Worm (Caenorhabditis elegans): ENCODE data around the gene rps-12.

rps-12 gene

DNA sequence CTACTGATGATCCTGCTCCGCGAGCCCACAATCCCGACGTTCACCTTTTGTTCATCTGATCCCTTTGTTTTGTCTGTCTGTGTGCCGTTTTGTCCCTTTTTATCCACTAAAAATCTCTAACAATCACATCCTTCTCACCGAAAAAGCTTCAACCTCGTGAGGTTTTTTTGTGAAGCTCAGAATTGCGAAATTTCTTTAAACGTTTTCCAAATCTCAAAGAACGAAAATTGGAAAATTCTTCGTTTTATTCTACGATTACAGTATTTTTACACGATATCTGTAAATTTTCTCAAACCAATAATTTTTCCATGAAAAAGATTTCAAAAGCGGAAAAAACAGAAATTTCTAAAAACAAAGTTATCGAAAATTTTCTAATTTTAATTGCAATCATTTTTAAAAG, 4.9 kb upstream of the rps-12 start:
- no peak for TF ChIP-seq lin-32 (GFP tag; optimal IDR thresholded peaks at IDR 0.05)
- TF ChIP-seq nhr-28 (tag; optimal IDR thresholded peaks at IDR 0.05): no peak
- no peak for TF ChIP-seq nhr-2 (tag; optimal IDR thresholded peaks at IDR 0.05)
- TF ChIP-seq hlh-1 (tag; optimal IDR thresholded peaks at IDR 0.05): no peak
- TF ChIP-seq unc-120 (tag; optimal IDR thresholded peaks at IDR 0.05; ENCODE audit: poor library complexity, severe bottlenecking): no peak
- no peak for TF ChIP-seq cnd-1 (tag; optimal IDR thresholded peaks at IDR 0.05)
- no peak for TF ChIP-seq lin-13 (tag; optimal IDR thresholded peaks at IDR 0.05)

DNA sequence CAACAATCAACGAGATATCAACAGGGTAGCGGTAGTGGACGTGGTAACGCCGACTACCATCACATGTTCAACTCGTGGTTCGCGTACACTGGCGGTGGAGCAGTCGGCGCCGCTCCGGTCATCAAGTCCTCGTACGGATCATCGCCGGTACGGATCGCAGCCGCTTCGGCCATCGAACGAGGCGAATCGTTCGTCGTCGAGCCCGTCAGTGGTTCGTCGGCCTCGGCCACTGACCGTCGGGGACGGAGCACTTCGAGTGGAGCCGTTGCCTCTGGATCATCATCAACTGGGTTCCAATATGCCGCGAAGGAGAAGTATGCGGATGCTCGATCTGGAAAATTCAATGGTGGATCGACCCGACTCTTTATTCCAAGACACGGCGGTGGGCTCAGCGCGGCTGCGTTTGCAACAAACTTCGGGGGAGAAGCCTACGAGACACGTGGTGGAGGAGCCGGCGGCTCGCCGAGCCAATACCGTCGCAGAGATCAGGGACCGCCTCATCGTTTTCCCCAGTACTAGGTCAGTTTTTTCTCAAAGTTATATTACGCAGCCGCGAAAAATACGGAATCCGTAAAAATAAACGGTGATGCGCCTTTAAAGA, 3.6 kb upstream of the rps-12 start:
- peak; percentile 2 for TF ChIP-seq sem-2 (GFP tag; optimal IDR thresholded peaks at IDR 0.05)
- TF ChIP-seq elt-1 (tag; optimal IDR thresholded peaks at IDR 0.05; ENCODE audit: borderline replicate concordance, insufficient read depth): no peak
- TF ChIP-seq bed-3 (GFP tag; optimal IDR thresholded peaks at IDR 0.05): no peak

DNA sequence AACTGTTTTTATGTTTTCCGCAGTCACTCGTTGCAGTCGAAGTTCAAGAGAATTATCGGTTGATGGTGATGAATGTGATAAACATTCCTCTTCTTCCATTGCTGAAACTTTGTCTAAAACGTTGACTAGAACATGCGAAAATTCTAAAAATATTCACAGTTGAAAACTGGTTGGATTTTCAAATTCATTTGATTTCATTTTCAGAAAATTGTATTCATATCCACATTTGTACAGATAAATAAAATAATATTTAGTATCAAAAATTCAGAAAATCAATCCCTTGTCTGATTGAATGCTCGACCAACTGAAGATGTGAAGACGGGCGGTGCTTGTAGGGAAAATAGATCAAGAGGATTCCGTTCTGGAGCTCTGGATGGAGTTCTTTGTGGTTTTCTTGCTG, 1.3 kb upstream of the rps-12 start, which contains the start of gene F54E7.9:
TSS of gene F54E7.9 (minus strand) at position 101 of the 400 bp plus-strand sequence.
- no peak for TF ChIP-seq nhr-76 (tag; optimal IDR thresholded peaks at IDR 0.05)
- no peak for TF ChIP-seq tbx-8 (GFP tag; optimal IDR thresholded peaks at IDR 0.05)
- no peak for TF ChIP-seq zip-8 (tag; optimal IDR thresholded peaks at IDR 0.05)
- no peak for TF ChIP-seq nhr-12 (tag; optimal IDR thresholded peaks at IDR 0.05)
- TF ChIP-seq elt-1 (tag; optimal IDR thresholded peaks at IDR 0.05; ENCODE audit: borderline replicate concordance, insufficient read depth): no peak
- no peak for TF ChIP-seq nhr-237 (tag; optimal IDR thresholded peaks at IDR 0.05)
- TF ChIP-seq ceh-39 (tag; optimal IDR thresholded peaks at IDR 0.05): no peak
- TF ChIP-seq mep-1 (tag; optimal IDR thresholded peaks at IDR 0.05): no peak
- no peak for TF ChIP-seq elt-3 (tag; optimal IDR thresholded peaks at IDR 0.05)
- no peak for TF ChIP-seq ceh-43 (GFP tag; optimal IDR thresholded peaks at IDR 0.05)

DNA sequence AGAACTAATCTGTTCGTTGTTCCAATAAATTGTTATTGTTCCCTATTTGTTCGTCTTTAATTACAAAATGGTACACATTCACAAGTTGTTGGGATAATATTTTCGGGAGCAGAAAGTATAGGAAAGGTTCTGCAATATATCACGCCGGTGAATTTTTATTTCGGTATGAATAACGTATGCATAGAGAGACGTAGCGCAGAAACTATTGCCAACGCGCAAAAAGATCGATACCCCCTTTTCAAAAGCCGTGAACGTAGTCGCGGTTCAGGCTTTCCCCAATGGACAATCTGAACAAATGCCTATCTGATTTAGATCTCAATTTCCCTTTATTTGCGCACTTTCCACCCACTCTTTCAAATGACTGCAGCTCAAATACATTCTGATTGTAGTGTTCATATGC, 1.0 kb downstream of the rps-12 start, which contains the start of gene pst-2:
TSS of gene pst-2 (plus strand) at position 293 of the 400 bp plus-strand sequence.
- TF ChIP-seq bed-3 (GFP tag; optimal IDR thresholded peaks at IDR 0.05) (no peak), ceh-43 (GFP tag; optimal IDR thresholded peaks at IDR 0.05) (no peak), lin-13 (tag; optimal IDR thresholded peaks at IDR 0.05) (no peak), zip-8 (tag; optimal IDR thresholded peaks at IDR 0.05) (no peak), nhr-2 (tag; optimal IDR thresholded peaks at IDR 0.05) (no peak), tbx-8 (GFP tag; optimal IDR thresholded peaks at IDR 0.05) (no peak), nhr-12 (tag; optimal IDR thresholded peaks at IDR 0.05) (no peak), mls-2 (tag; optimal IDR thresholded peaks at IDR 0.05) (no peak), sem-2 (GFP tag; optimal IDR thresholded peaks at IDR 0.05) (no peak), cnd-1 (tag; optimal IDR thresholded peaks at IDR 0.05) (no peak), nhr-76 (tag; optimal IDR thresholded peaks at IDR 0.05) (no peak), ceh-39 (tag; optimal IDR thresholded peaks at IDR 0.05) (no peak), flh-1 (GFP tag; optimal IDR thresholded peaks at IDR 0.05) (no peak), ceh-83 (GFP tag; optimal IDR thresholded peaks at IDR 0.05) (no peak), unc-39 (tag; optimal IDR thresholded peaks at IDR 0.05) (no peak), pha-4 (tag; optimal IDR thresholded peaks at IDR 0.05) (no peak)

DNA sequence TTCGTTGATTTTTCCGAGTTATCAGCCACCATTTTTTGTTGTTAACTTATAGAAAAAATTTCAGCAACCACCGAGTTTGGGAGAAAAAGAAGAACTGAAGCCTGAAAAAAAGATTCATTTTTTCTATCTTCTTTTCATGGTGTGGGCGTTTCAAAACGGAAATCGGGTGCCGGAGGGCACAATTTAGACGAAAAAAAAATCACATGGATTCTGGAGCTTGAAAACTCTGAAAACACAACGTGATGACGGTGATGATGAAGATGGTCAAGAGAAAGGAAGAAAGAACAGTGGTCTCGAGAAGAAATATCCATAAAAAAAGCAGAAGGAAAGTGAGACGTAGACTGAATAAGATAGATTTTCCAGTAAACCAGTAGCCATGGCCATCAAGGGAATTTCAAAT, 4.9 kb downstream of the rps-12 start, which contains the start of gene rcan-1:
TSS of gene rcan-1 (minus strand) at position 101 of the 400 bp plus-strand sequence.
- no peak for TF ChIP-seq nhr-76 (tag; optimal IDR thresholded peaks at IDR 0.05)
- no peak for TF ChIP-seq ham-2 (GFP tag; optimal IDR thresholded peaks at IDR 0.05)
- TF ChIP-seq bed-3 (GFP tag; optimal IDR thresholded peaks at IDR 0.05): no peak
- TF ChIP-seq unc-120 (tag; optimal IDR thresholded peaks at IDR 0.05; ENCODE audit: poor library complexity, severe bottlenecking): no peak
- TF ChIP-seq elt-3 (tag; optimal IDR thresholded peaks at IDR 0.05): no peak
- TF ChIP-seq nhr-28 (tag; optimal IDR thresholded peaks at IDR 0.05): no peak
- TF ChIP-seq tbx-8 (GFP tag; optimal IDR thresholded peaks at IDR 0.05): no peak
- TF ChIP-seq mep-1 (tag; optimal IDR thresholded peaks at IDR 0.05): no peak
- TF ChIP-seq pha-4 (tag; optimal IDR thresholded peaks at IDR 0.05): no peak
- TF ChIP-seq lsy-2 (tag; optimal IDR thresholded peaks at IDR 0.05): no peak
- TF ChIP-seq drap-1 (GFP tag; optimal IDR thresholded peaks at IDR 0.05): no peak
- TF ChIP-seq lin-32 (GFP tag; optimal IDR thresholded peaks at IDR 0.05): no peak
- no peak for TF ChIP-seq zip-8 (tag; optimal IDR thresholded peaks at IDR 0.05)
- TF ChIP-seq blmp-1 (tag; optimal IDR thresholded peaks at IDR 0.05): no peak
- TF ChIP-seq unc-39 (tag; optimal IDR thresholded peaks at IDR 0.05): no peak
- TF ChIP-seq M03D4.4 (tag; optimal IDR thresholded peaks at IDR 0.05): no peak
- no peak for TF ChIP-seq nhr-2 (tag; optimal IDR thresholded peaks at IDR 0.05)
- TF ChIP-seq sptf-1 (tag; optimal IDR thresholded peaks at IDR 0.05): no peak
- no peak for TF ChIP-seq mls-2 (tag; optimal IDR thresholded peaks at IDR 0.05)
- no peak for TF ChIP-seq unc-62 (GFP tag; optimal IDR thresholded peaks at IDR 0.05)
